Worm (Caenorhabditis elegans) whole organism, L1 larva: Measurements from ENCODE around the gene F46E10.18.

ENCODE experiments used
- C04F5.9 ChIP-seq: sonication (generic microtip); optimal IDR thresholded peaks from 2 replicates; lab custom pipeline; 2016; ENCODE audit warnings: missing genetic modification characterization, missing compliant biosample characterization
- aha-1 ChIP-seq: fragments of 150-350 bp; optimal IDR thresholded peaks from 2 replicates; lab custom pipeline; 2014; ENCODE audit warnings: missing biosample characterization, missing genetic modification characterization
- blmp-1 ChIP-seq: fragments of 150-350 bp; optimal IDR thresholded peaks from 2 replicates; lab custom pipeline; 2014; ENCODE audit warnings: missing biosample characterization, missing genetic modification characterization
- ceh-8 ChIP-seq: fragments of 200-800 bp; sonication (Bioruptor generic); optimal IDR thresholded peaks from 2 replicates; lab custom pipeline; 2018; ENCODE audit warnings: mild to moderate bottlenecking, missing genetic modification characterization, moderate library complexity, missing compliant biosample characterization
- dpl-1 ChIP-seq, 3 experiments: fragments of 150-350 bp in 2 of 3; sonication (generic microtip) in 1 of 3; optimal IDR thresholded peaks; 2 replicates each; lab custom pipeline; 2014 to 2017; ENCODE audit warnings: missing biosample characterization in 3 of 3, missing genetic modification characterization in 3 of 3, missing genetic modification reagents in 3 of 3
- efl-1 ChIP-seq, 4 experiments: fragments of 150-350 bp; optimal IDR thresholded peaks in 3 of 4; peaks in 1 of 4; 1 replicate in 1 of 4; 2 replicates in 3 of 4; lab custom pipeline; 2014; ENCODE audit warnings: missing biosample characterization in 2 of 4, missing genetic modification characterization in 2 of 4, missing genetic modification reagents in 2 of 4
- efl-3 ChIP-seq: fragments of 200-800 bp; sonication (Bioruptor generic); optimal IDR thresholded peaks from 2 replicates; lab custom pipeline; 2018; ENCODE audit warnings: mild to moderate bottlenecking, missing genetic modification characterization, missing compliant biosample characterization
- egl-13 ChIP-seq: sonication (generic microtip); optimal IDR thresholded peaks from 2 replicates; lab custom pipeline; 2016; ENCODE audit warnings: missing genotype, missing genetic modification reagents, missing genetic modification characterization, missing compliant biosample characterization
- elt-2 ChIP-seq: sonication (generic microtip); optimal IDR thresholded peaks from 2 replicates; lab custom pipeline; 2016; ENCODE audit warnings: missing genetic modification characterization, mild to moderate bottlenecking, inconsistent platforms, missing compliant biosample characterization, missing genetic modification reagents
- elt-3 ChIP-seq, 6 experiments: fragments of 150-350 bp in 1 of 6; sonication (generic microtip); optimal IDR thresholded peaks; 2 replicates each; lab custom pipeline; 2017 to 2018; ENCODE audit warnings: missing biosample characterization in 6 of 6, missing genetic modification characterization in 6 of 6, inconsistent platforms in 1 of 6
- grh-1 ChIP-seq: fragments of 200-800 bp; sonication (Bioruptor generic); IDR thresholded peaks from 2 replicates; pipeline ENCODE4 v1.3.6; 2022; ENCODE audit warnings: missing genetic modification reagents, missing genetic modification characterization, missing compliant biosample characterization
- hlh-4 ChIP-seq: sonication (generic microtip); optimal IDR thresholded peaks from 2 replicates; lab custom pipeline; 2016; ENCODE audit warnings: mild to moderate bottlenecking, missing genetic modification characterization, missing compliant biosample characterization
- hpl-2 ChIP-seq: fragments of 150-350 bp; optimal IDR thresholded peaks from 2 replicates; lab custom pipeline; 2014; ENCODE audit warnings: missing biosample characterization, missing genetic modification reagents, missing genetic modification characterization
- isw-1 ChIP-seq: fragments of 200-800 bp; sonication (Bioruptor generic); IDR thresholded peaks from 2 replicates; pipeline ENCODE4 v1.3.6; 2022; ENCODE audit warnings: missing genetic modification characterization, missing compliant biosample characterization
- jun-1 ChIP-seq: fragments of 150-350 bp; optimal IDR thresholded peaks from 2 replicates; lab custom pipeline; 2014; ENCODE audit warnings: missing biosample characterization, missing genetic modification reagents, missing genetic modification characterization
- lin-13 ChIP-seq: fragments of 150-350 bp; optimal IDR thresholded peaks from 2 replicates; lab custom pipeline; 2014; ENCODE audit warnings: missing biosample characterization, missing genetic modification reagents, missing genetic modification characterization
- lin-14 ChIP-seq: fragments of 200-800 bp; sonication (Bioruptor generic); optimal IDR thresholded peaks from 2 replicates; lab custom pipeline; 2018; ENCODE audit warnings: mild to moderate bottlenecking, missing genetic modification characterization, moderate library complexity, missing compliant biosample characterization
- lin-35 ChIP-seq, 2 experiments: fragments of 150-350 bp; optimal IDR thresholded peaks; 2 replicates each; lab custom pipeline; 2014; ENCODE audit warnings: missing biosample characterization in 2 of 2, missing genetic modification characterization in 2 of 2, missing genetic modification reagents in 2 of 2
- mdl-1 ChIP-seq, 2 experiments: fragments of 150-350 bp; optimal IDR thresholded peaks; 2 replicates each; lab custom pipeline; 2014 to 2017; ENCODE audit warnings: missing biosample characterization in 2 of 2, missing genetic modification characterization in 2 of 2, inconsistent platforms in 1 of 2
- mef-2 ChIP-seq: fragments of 150-350 bp; optimal IDR thresholded peaks from 2 replicates; lab custom pipeline; 2014; ENCODE audit warnings: missing biosample characterization, missing genetic modification characterization
- nhr-11 ChIP-seq: fragments of 150-350 bp; optimal IDR thresholded peaks from 2 replicates; lab custom pipeline; 2014; ENCODE audit warnings: missing biosample characterization, missing genetic modification characterization
- nhr-20 ChIP-seq: sonication (generic microtip); optimal IDR thresholded peaks from 2 replicates; lab custom pipeline; 2016; ENCODE audit warnings: mild to moderate bottlenecking, missing genetic modification characterization, missing compliant biosample characterization
- nhr-237 ChIP-seq: fragments of 150-350 bp; optimal IDR thresholded peaks from 2 replicates; lab custom pipeline; 2014; ENCODE audit warnings: missing biosample characterization, missing genetic modification characterization
- nhr-84 ChIP-seq: sonication (generic microtip); optimal IDR thresholded peaks from 2 replicates; lab custom pipeline; 2017; ENCODE audit warnings: missing biosample characterization, missing genetic modification characterization
- snpc-4 ChIP-seq: fragments of 150-350 bp; optimal IDR thresholded peaks from 2 replicates; lab custom pipeline; 2014; ENCODE audit warnings: missing biosample characterization, missing genetic modification characterization
- snu-23 ChIP-seq: sonication (generic microtip); optimal IDR thresholded peaks from 2 replicates; lab custom pipeline; 2016; ENCODE audit warnings: missing genetic modification characterization, missing compliant biosample characterization
- sptf-1 ChIP-seq: fragments of 150-350 bp; optimal IDR thresholded peaks from 2 replicates; lab custom pipeline; 2014; ENCODE audit warnings: missing biosample characterization, missing genetic modification characterization
- swsn-7 ChIP-seq: sonication (generic microtip); optimal IDR thresholded peaks from 2 replicates; lab custom pipeline; 2016; ENCODE audit warnings: missing genetic modification characterization, missing compliant biosample characterization
- zag-1 ChIP-seq: fragments of 150-350 bp; optimal IDR thresholded peaks from 2 replicates; lab custom pipeline; 2014; ENCODE audit warnings: missing biosample characterization, missing genetic modification characterization
- zip-4 ChIP-seq: fragments of 200-800 bp; sonication (Bioruptor generic); optimal IDR thresholded peaks from 2 replicates; lab custom pipeline; 2018; ENCODE audit warnings: mild to moderate bottlenecking, missing genetic modification characterization, moderate library complexity, missing compliant biosample characterization

The F46E10.18 gene

ce11 chrV:6520385-6521080 is at the start of gene F46E10.18, which contains the start of gene F46E10.2:
Gene F46E10.18, plus strand, starts transcription at chrV:6521030.
Gene F46E10.2, plus strand, starts transcription at chrV:6520435.
- TF ChIP-seq nhr-237 (tag; lab: Kevin White, UChicago) (no peak), efl-1 (optimal IDR thresholded peaks at IDR 0.05; lab: Kevin White, UChicago) (no peak), efl-1 (GFP tag; optimal IDR thresholded peaks at IDR 0.05 in 1 of 2; lab: Kevin White, UChicago) (no peak), hpl-2 (GFP tag; lab: Kevin White, UChicago) (no peak), nhr-84 (tag; lab: Kevin White, UChicago) (no peak), mdl-1 (tag; optimal IDR thresholded peaks at IDR 0.05; lab: Kevin White, UChicago) (no peak), C04F5.9 (no peak), sptf-1 (tag; lab: Kevin White, UChicago) (no peak), zip-4 (no peak), isw-1 (GFP tag; lab: Robert Waterston, UW) (no peak), aha-1 (tag; lab: Kevin White, UChicago) (no peak), egl-13 (no peak), mef-2 (tag; lab: Kevin White, UChicago) (no peak)

ce11 chrV:6471208-6471607 is 49.6 kb upstream of the F46E10.18 start:
- TF ChIP-seq lin-14 (GFP tag; lab: Kevin White, UChicago) (no peak), isw-1 (GFP tag; lab: Robert Waterston, UW) (no peak), zip-4 (no peak), snpc-4 (tag; lab: Kevin White, UChicago) (no peak), lin-35 (GFP tag; optimal IDR thresholded peaks at IDR 0.05; lab: Kevin White, UChicago) (no peak), nhr-20 (tag; lab: Kevin White, UChicago) (no peak), grh-1 (GFP tag; lab: Robert Waterston, UW) (no peak), efl-3 (GFP tag; lab: Kevin White, UChicago) (no peak), swsn-7 (tag; lab: Kevin White, UChicago) (no peak), elt-3 (tag; optimal IDR thresholded peaks at IDR 0.05; lab: Kevin White, UChicago) (no peak), hlh-4 (tag; lab: Kevin White, UChicago) (no peak), nhr-11 (no peak), jun-1 (tag; lab: Kevin White, UChicago) (no peak)
- TF ChIP-seq, all 84 proteins: peak for 0

ce11 chrV:6476026-6476425 is 44.8 kb upstream of the F46E10.18 start:
- peak; percentile 13 for TF ChIP-seq blmp-1 (tag; lab: Kevin White, UChicago)
- peak in 1 of 3 experiments; percentile 14 for TF ChIP-seq dpl-1 (GFP tag; optimal IDR thresholded peaks at IDR 0.05; lab: Kevin White, UChicago)
- no peak for TF ChIP-seq efl-3 (GFP tag; lab: Kevin White, UChicago)
- TF ChIP-seq efl-1 (optimal IDR thresholded peaks at IDR 0.05; lab: Kevin White, UChicago) = peak in 1 of 2 experiments; percentile 0
- TF ChIP-seq efl-1 (GFP tag; optimal IDR thresholded peaks at IDR 0.05 in 1 of 2; lab: Kevin White, UChicago) = peak; percentile 23 to 83

ce11 chrV:6485109-6485508 is 35.7 kb upstream of the F46E10.18 start:
- no peak for TF ChIP-seq nhr-84 (tag; lab: Kevin White, UChicago)
- TF ChIP-seq hlh-4 (tag; lab: Kevin White, UChicago) = no peak
- TF ChIP-seq nhr-11 = no peak
- no peak for TF ChIP-seq ceh-8
- TF ChIP-seq snu-23 (GFP tag; lab: Kevin White, UChicago) = no peak
- TF ChIP-seq lin-13 (GFP tag; lab: Kevin White, UChicago) = no peak
- TF ChIP-seq zag-1 (tag; lab: Kevin White, UChicago) = no peak

- TF ChIP-seq elt-2 (tag; lab: Kevin White, UChicago) (peak; percentile 46), snu-23 (GFP tag; lab: Kevin White, UChicago) (no peak), lin-35 (GFP tag; optimal IDR thresholded peaks at IDR 0.05; lab: Kevin White, UChicago) (no peak)
- TF ChIP-seq, all 84 proteins: peak for 1
These were observed 33.0 kb upstream of the F46E10.18 start for ce11 chrV:6487878-6488277.
